Worm (Caenorhabditis elegans) whole organism, L4 larva: ENCODE results near the gene slc-17.1.

Source experiments
- F10B5.3 ChIP-seq: sonication (generic microtip); optimal IDR thresholded peaks from 2 replicates; lab custom pipeline; 2016; ENCODE audit warnings: mild to moderate bottlenecking, missing genetic modification characterization, missing compliant biosample characterization
- F26F4.8 ChIP-seq: fragments of 200-800 bp; sonication (Bioruptor generic); conservative IDR thresholded peaks from 2 replicates; pipeline ENCODE4 v1.3.6; 2022; ENCODE audit warnings: missing genetic modification characterization, missing compliant biosample characterization
- T26A8.4 ChIP-seq: fragments of 200-800 bp; sonication (Bioruptor generic); IDR thresholded peaks from 2 replicates; pipeline ENCODE4 v1.3.6; 2022; ENCODE audit warnings: missing genetic modification characterization, missing compliant biosample characterization
- Y5F2A.4 ChIP-seq: fragments of 200-800 bp; sonication (Bioruptor generic); optimal IDR thresholded peaks from 2 replicates; lab custom pipeline; 2018; ENCODE audit warnings: mild to moderate bottlenecking, missing genetic modification characterization, missing compliant biosample characterization
- ZK337.2 ChIP-seq: fragments of 200-800 bp; sonication (Bioruptor generic); IDR thresholded peaks from 2 replicates; pipeline ENCODE4 v1.3.6; 2022; ENCODE audit warnings: missing genetic modification reagents, missing genetic modification characterization, missing compliant biosample characterization
- aha-1 ChIP-seq: fragments of 150-350 bp; peaks from one replicate; lab custom pipeline; 2014; ENCODE audit warnings: missing biosample characterization, missing genetic modification characterization
- ceh-20 ChIP-seq: fragments of 200-800 bp; sonication (Bioruptor generic); IDR thresholded peaks from 2 replicates; pipeline ENCODE4 v1.3.6; 2022; ENCODE audit warnings: missing genetic modification reagents, missing genetic modification characterization, missing compliant biosample characterization
- ceh-28 ChIP-seq: fragments of 150-350 bp; optimal IDR thresholded peaks from 2 replicates; lab custom pipeline; 2014; ENCODE audit warnings: missing biosample characterization, missing genetic modification reagents, missing genetic modification characterization
- ces-1 ChIP-seq: fragments of 150-350 bp; sonication (generic microtip); optimal IDR thresholded peaks from 4 replicates; lab custom pipeline; 2014; ENCODE audit warnings: missing biosample characterization, missing genetic modification reagents, missing genetic modification characterization
- cey-2 ChIP-seq: sonication (generic microtip); optimal IDR thresholded peaks from 3 replicates; lab custom pipeline; 2017; ENCODE audit warnings: missing genetic modification characterization, mild to moderate bottlenecking, missing compliant biosample characterization, antibody characterized with exemption, borderline replicate concordance; ENCODE audit not compliant: insufficient read depth
- ctbp-1 ChIP-seq: fragments of 200-800 bp; sonication (Bioruptor generic); IDR thresholded peaks from 2 replicates; pipeline ENCODE4 v1.3.6; 2022; ENCODE audit warnings: missing genetic modification reagents, missing genetic modification characterization, missing compliant biosample characterization
- daf-16 ChIP-seq, 3 experiments: sonication (generic microtip); optimal IDR thresholded peaks; 2 replicates each; lab custom pipeline; 2016 to 2017; ENCODE audit warnings: missing genetic modification characterization in 3 of 3, missing genetic modification reagents in 3 of 3, mild to moderate bottlenecking in 2 of 3, missing compliant biosample characterization in 2 of 3, missing biosample characterization in 1 of 3, moderate library complexity in 1 of 3
- dmd-6 ChIP-seq: fragments of 200-800 bp; sonication (Bioruptor generic); IDR thresholded peaks from 2 replicates; pipeline ENCODE4 v1.3.6; 2022; ENCODE audit warnings: missing genetic modification reagents, missing genetic modification characterization, missing compliant biosample characterization
- dpl-1 ChIP-seq: fragments of 150-350 bp; optimal IDR thresholded peaks from 2 replicates; lab custom pipeline; 2014; ENCODE audit warnings: missing biosample characterization, missing genetic modification reagents, missing genetic modification characterization
- dve-1 ChIP-seq: sonication (generic microtip); optimal IDR thresholded peaks from 2 replicates; lab custom pipeline; 2017; ENCODE audit warnings: antibody characterized with exemption, mild to moderate bottlenecking, missing genetic modification characterization, missing compliant biosample characterization; ENCODE audit not compliant: insufficient read depth
- egl-27 ChIP-seq: sonication (generic microtip); optimal IDR thresholded peaks from 3 replicates; lab custom pipeline; 2017; ENCODE audit warnings: missing biosample characterization, missing genetic modification reagents, missing genetic modification characterization
- fos-1 ChIP-seq: fragments of 150-350 bp; optimal IDR thresholded peaks from 2 replicates; lab custom pipeline; 2014; ENCODE audit warnings: missing biosample characterization, missing genetic modification characterization
- hlh-11 ChIP-seq: fragments of 200-800 bp; sonication (Bioruptor generic); optimal IDR thresholded peaks from 2 replicates; lab custom pipeline; 2018; ENCODE audit warnings: mild to moderate bottlenecking, missing genetic modification characterization, missing compliant biosample characterization
- hlh-30 ChIP-seq: sonication (generic microtip); optimal IDR thresholded peaks from 2 replicates; lab custom pipeline; 2017; ENCODE audit warnings: antibody characterized with exemption, mild to moderate bottlenecking, missing genetic modification characterization, missing compliant biosample characterization; ENCODE audit not compliant: insufficient read depth
- hmg-1.1 ChIP-seq: fragments of 200-800 bp; sonication (Bioruptor generic); IDR thresholded peaks from 2 replicates; pipeline ENCODE4 v1.3.6; 2022; ENCODE audit warnings: missing genetic modification reagents, missing genetic modification characterization, missing compliant biosample characterization
- lin-1 ChIP-seq: fragments of 200-800 bp; sonication (Bioruptor generic); IDR thresholded peaks from 2 replicates; pipeline ENCODE4 v1.3.6; 2022; ENCODE audit warnings: missing genetic modification reagents, missing genetic modification characterization, missing compliant biosample characterization
- lin-15B ChIP-seq: fragments of 150-350 bp; sonication (generic microtip); optimal IDR thresholded peaks from 3 replicates; lab custom pipeline; 2014; ENCODE audit warnings: missing biosample characterization, missing genetic modification characterization
- lin-29 ChIP-seq: fragments of 200-800 bp; sonication (Bioruptor generic); IDR thresholded peaks from 2 replicates; pipeline ENCODE4 v1.3.6; 2022; ENCODE audit warnings: missing genetic modification reagents, missing genetic modification characterization, missing compliant biosample characterization
- lin-39 ChIP-seq: fragments of 150-350 bp; optimal IDR thresholded peaks from 2 replicates; lab custom pipeline; 2014; ENCODE audit warnings: missing biosample characterization, missing genetic modification reagents, missing genetic modification characterization
- lir-3 ChIP-seq: sonication (generic microtip); optimal IDR thresholded peaks from 2 replicates; lab custom pipeline; 2016; ENCODE audit warnings: mild to moderate bottlenecking, missing genetic modification characterization, missing compliant biosample characterization
- lsy-2 ChIP-seq, 2 experiments: fragments of 150-350 bp in 1 of 2; sonication (generic microtip) in 1 of 2; optimal IDR thresholded peaks; 2 replicates each; lab custom pipeline; 2014 to 2017; ENCODE audit warnings: missing biosample characterization in 2 of 2, missing genetic modification characterization in 2 of 2
- mdl-1 ChIP-seq, 2 experiments: fragments of 150-350 bp in 1 of 2; sonication (generic microtip) in 1 of 2; optimal IDR thresholded peaks; 2 replicates each; lab custom pipeline; 2014 to 2017; ENCODE audit warnings: missing biosample characterization in 2 of 2, missing genetic modification characterization in 2 of 2
- mxl-3 ChIP-seq: fragments of 200-800 bp; sonication (Bioruptor generic); optimal IDR thresholded peaks from 2 replicates; lab custom pipeline; 2018; ENCODE audit warnings: mild to moderate bottlenecking, missing genetic modification characterization, missing compliant biosample characterization
- nhr-102 ChIP-seq: sonication (generic microtip); optimal IDR thresholded peaks from 2 replicates; lab custom pipeline; 2016; ENCODE audit warnings: mild to moderate bottlenecking, missing genetic modification characterization, moderate library complexity, missing compliant biosample characterization
- nhr-25 ChIP-seq: sonication (generic microtip); optimal IDR thresholded peaks from 2 replicates; lab custom pipeline; 2017; ENCODE audit warnings: missing genetic modification characterization, mild to moderate bottlenecking, missing compliant biosample characterization, antibody characterized with exemption, moderate library complexity, borderline replicate concordance; ENCODE audit not compliant: insufficient read depth
- nhr-28 ChIP-seq: fragments of 150-350 bp; optimal IDR thresholded peaks from 2 replicates; lab custom pipeline; 2014; ENCODE audit warnings: missing biosample characterization, missing genetic modification characterization
- nhr-42 ChIP-seq: fragments of 200-800 bp; sonication (Bioruptor generic); IDR thresholded peaks from 2 replicates; pipeline ENCODE4 v1.3.6; 2022; ENCODE audit warnings: missing genetic modification characterization, missing compliant biosample characterization
- nhr-48 ChIP-seq: sonication (generic microtip); optimal IDR thresholded peaks from 2 replicates; lab custom pipeline; 2016; ENCODE audit warnings: mild to moderate bottlenecking, missing genetic modification characterization, missing compliant biosample characterization
- nhr-6 ChIP-seq: fragments of 150-350 bp; optimal IDR thresholded peaks from 2 replicates; lab custom pipeline; 2014; ENCODE audit warnings: missing biosample characterization, missing genetic modification characterization
- nhr-77 ChIP-seq: fragments of 150-350 bp; optimal IDR thresholded peaks from 2 replicates; lab custom pipeline; 2014; ENCODE audit warnings: missing biosample characterization, missing genetic modification characterization
- php-3 ChIP-seq: fragments of 200-800 bp; sonication (Bioruptor generic); IDR thresholded peaks from 2 replicates; pipeline ENCODE4 v1.3.6; 2022; ENCODE audit warnings: missing genetic modification reagents, missing genetic modification characterization, missing compliant biosample characterization
- pqm-1 ChIP-seq: sonication (generic microtip); optimal IDR thresholded peaks from 2 replicates; lab custom pipeline; 2017; ENCODE audit warnings: missing biosample characterization, missing genetic modification characterization
- set-16 ChIP-seq: fragments of 200-800 bp; sonication (Bioruptor generic); IDR thresholded peaks from 2 replicates; pipeline ENCODE4 v1.3.6; 2022; ENCODE audit warnings: missing genetic modification reagents, missing genetic modification characterization, missing compliant biosample characterization
- skn-1 ChIP-seq: fragments of 150-350 bp; optimal IDR thresholded peaks from 2 replicates; lab custom pipeline; 2014; ENCODE audit warnings: missing biosample characterization, missing genetic modification characterization
- spr-3 ChIP-seq: fragments of 200-800 bp; sonication (Bioruptor generic); optimal IDR thresholded peaks from 2 replicates; lab custom pipeline; 2018; ENCODE audit warnings: mild to moderate bottlenecking, missing genetic modification characterization, missing compliant biosample characterization
- tag-97 ChIP-seq: fragments of 200-800 bp; sonication (Bioruptor generic); IDR thresholded peaks from 2 replicates; pipeline ENCODE4 v1.3.6; 2022; ENCODE audit warnings: missing genetic modification characterization, missing compliant biosample characterization
- unc-62 ChIP-seq, 3 experiments: fragments of 150-350 bp in 1 of 3; sonication (generic microtip); optimal IDR thresholded peaks in 2 of 3; peaks in 1 of 3; 1 replicate in 1 of 3; 2 replicates in 2 of 3; lab custom pipeline; 2014 to 2017; ENCODE audit warnings: missing biosample characterization in 3 of 3, missing genetic modification characterization in 3 of 3, missing genetic modification reagents in 3 of 3, missing genotype in 1 of 3
- zfp-2 ChIP-seq: sonication (generic microtip); optimal IDR thresholded peaks from 2 replicates; lab custom pipeline; 2016; ENCODE audit warnings: mild to moderate bottlenecking, missing genetic modification characterization, missing compliant biosample characterization
- ztf-7 ChIP-seq: fragments of 150-350 bp; optimal IDR thresholded peaks from 2 replicates; lab custom pipeline; 2014; ENCODE audit warnings: missing biosample characterization, missing genetic modification characterization

slc-17.1 gene

ce11 chrX:17509048-17509776, 44.5 kb upstream of the slc-17.1 start:
- 0 out of 2 replicates have a peak, but pooled peaks have one; percentile 38 for TF ChIP-seq php-3 (GFP tag; lab: Robert Waterston, UW)
- TF ChIP-seq pqm-1 (tag; lab: Kevin White, UChicago): peak; percentile 51
- no peak for TF ChIP-seq F10B5.3 (tag; lab: Kevin White, UChicago)
- TF ChIP-seq dmd-6 (GFP tag; lab: Robert Waterston, UW): peak; percentile 72
- TF ChIP-seq hlh-30 (tag; lab: Kevin White, UChicago): peak; percentile 18
- TF ChIP-seq nhr-6 (tag; lab: Kevin White, UChicago): no peak
- TF ChIP-seq daf-16 (GFP tag; optimal IDR thresholded peaks at IDR 0.05; lab: Kevin White, UChicago): peak in 1 of 2 experiments; percentile 30
- peak; percentile 99 for TF ChIP-seq daf-16 (tag; optimal IDR thresholded peaks at IDR 0.05; lab: Kevin White, UChicago)
- TF ChIP-seq dve-1: peak; percentile 80
- TF ChIP-seq tag-97 (GFP tag; lab: Robert Waterston, UW): no peak
- no peak for TF ChIP-seq dpl-1
- TF ChIP-seq zfp-2 (tag; lab: Kevin White, UChicago): no peak
- TF ChIP-seq mdl-1 (tag; optimal IDR thresholded peaks at IDR 0.05; lab: Kevin White, UChicago): peak in 1 of 2 experiments; percentile 61
- TF ChIP-seq unc-62 (GFP tag; optimal IDR thresholded peaks at IDR 0.05 in 1 of 2; lab: Kevin White, UChicago): peak in 1 of 2 experiments; percentile 82
- TF ChIP-seq unc-62 (tag; optimal IDR thresholded peaks at IDR 0.05; lab: Kevin White, UChicago): no peak
- peak; percentile 95 for TF ChIP-seq aha-1 (tag; lab: Kevin White, UChicago)
- TF ChIP-seq nhr-102 (tag; lab: Kevin White, UChicago): peak; percentile 10
- TF ChIP-seq lin-15B (tag; lab: Kevin White, UChicago): no peak
- TF ChIP-seq cey-2 (tag; lab: Kevin White, UChicago): no peak
- TF ChIP-seq set-16 (GFP tag; lab: Robert Waterston, UW): no peak
- peak; percentile 78 for TF ChIP-seq nhr-28 (tag; lab: Kevin White, UChicago)
- TF ChIP-seq hmg-1.1 (GFP tag; lab: Robert Waterston, UW): 0 out of 2 replicates have a peak, but pooled peaks have one; percentile 8
- peak; percentile 75 for TF ChIP-seq hlh-11 (tag; lab: Kevin White, UChicago)
- TF ChIP-seq ceh-28 (tag; lab: Kevin White, UChicago): no peak
- TF ChIP-seq lin-39 (tag; lab: Kevin White, UChicago): no peak
- TF ChIP-seq ctbp-1 (GFP tag; lab: Robert Waterston, UW): no peak
- TF ChIP-seq ZK337.2: no peak

- TF ChIP-seq lin-29 (GFP tag; lab: Robert Waterston, UW): no peak
- TF ChIP-seq T26A8.4: no peak
- TF ChIP-seq hlh-11 (tag; lab: Kevin White, UChicago): no peak
- no peak for TF ChIP-seq nhr-6 (tag; lab: Kevin White, UChicago)
- no peak for TF ChIP-seq egl-27 (tag; lab: Kevin White, UChicago)
- no peak for TF ChIP-seq Y5F2A.4 (GFP tag; lab: Kevin White, UChicago)
- TF ChIP-seq cey-2 (tag; lab: Kevin White, UChicago): no peak
- no peak for TF ChIP-seq nhr-77 (tag; lab: Kevin White, UChicago)
- TF ChIP-seq F26F4.8 (GFP tag; lab: Robert Waterston, UW): no peak
These were observed 43.4 kb upstream of the slc-17.1 start for ce11 chrX:17508137-17508536.

- peak; percentile 52 for TF ChIP-seq ces-1
- no peak for TF ChIP-seq php-3 (GFP tag; lab: Robert Waterston, UW)
- peak; percentile 77 for TF ChIP-seq nhr-25
- TF ChIP-seq mdl-1 (tag; optimal IDR thresholded peaks at IDR 0.05; lab: Kevin White, UChicago): peak; percentile 93 to 94
- TF ChIP-seq mxl-3 (GFP tag; lab: Kevin White, UChicago): peak; percentile 96
- peak; percentile 53 for TF ChIP-seq fos-1 (tag; lab: Kevin White, UChicago)
- peak; percentile 89 for TF ChIP-seq nhr-48 (tag; lab: Kevin White, UChicago)
- TF ChIP-seq spr-3 (GFP tag; lab: Kevin White, UChicago): no peak
- no peak for TF ChIP-seq nhr-42 (GFP tag; lab: Robert Waterston, UW)
- peak; percentile 74 for TF ChIP-seq hmg-1.1 (GFP tag; lab: Robert Waterston, UW)
- TF ChIP-seq lsy-2 (tag; optimal IDR thresholded peaks at IDR 0.05; lab: Kevin White, UChicago): peak; percentile 74 to 78
- TF ChIP-seq ceh-20 (GFP tag; lab: Robert Waterston, UW): peak; percentile 88
- TF ChIP-seq lir-3 (tag; lab: Kevin White, UChicago): no peak
- peak; percentile 26 for TF ChIP-seq nhr-6 (tag; lab: Kevin White, UChicago)
- TF ChIP-seq skn-1 (tag; lab: Kevin White, UChicago): no peak
- peak; percentile 76 for TF ChIP-seq lin-1 (GFP tag; lab: Robert Waterston, UW)
- TF ChIP-seq ztf-7: no peak
These were observed 41.0 kb upstream of the slc-17.1 start for ce11 chrX:17505547-17506181.
